Worm (Caenorhabditis elegans): Measurements from ENCODE around the gene C04E6.5.

The C04E6.5 gene

ce11 chrV:5882429-5882828 lies 19.5 kb upstream of the C04E6.5 start:
- TF ChIP-seq tbx-37 (GFP tag; conservative IDR thresholded peaks at IDR 0.05): no peak
- no peak for TF ChIP-seq F13C5.2 (tag; optimal IDR thresholded peaks at IDR 0.05)
- TF ChIP-seq ceh-13 (GFP tag; optimal IDR thresholded peaks at IDR 0.05): no peak
- TF ChIP-seq ceh-36 (tag; optimal IDR thresholded peaks at IDR 0.05): no peak
- no peak for TF ChIP-seq tra-4 (tag; optimal IDR thresholded peaks at IDR 0.05)
- no peak for TF ChIP-seq tbx-11 (GFP tag; IDR thresholded peaks at IDR 0.05)
- no peak for TF ChIP-seq hmg-4 (GFP tag; optimal IDR thresholded peaks at IDR 0.05)
- TF ChIP-seq hmbx-1 (tag; optimal IDR thresholded peaks at IDR 0.05): no peak
- TF ChIP-seq scrt-1 (GFP tag; IDR thresholded peaks at IDR 0.05): no peak
- no peak for TF ChIP-seq ets-7 (tag; optimal IDR thresholded peaks at IDR 0.05)
- no peak for TF ChIP-seq sea-1 (GFP tag; conservative IDR thresholded peaks at IDR 0.05)
- no peak for TF ChIP-seq hnd-1 (tag; optimal IDR thresholded peaks at IDR 0.05)
- no peak for TF ChIP-seq flt-1 (GFP tag; IDR thresholded peaks at IDR 0.05)
- no peak for TF ChIP-seq ama-1 (optimal IDR thresholded peaks at IDR 0.05)
- no peak for TF ChIP-seq B0310.2 (tag; optimal IDR thresholded peaks at IDR 0.05)

ce11 chrV:5883735-5884134 lies 18.2 kb upstream of the C04E6.5 start, which contains the start of gene C04E6.8:
Gene C04E6.8, minus strand, starts transcription at chrV:5883835.
- no peak for TF ChIP-seq ama-1 (optimal IDR thresholded peaks at IDR 0.05)
- TF ChIP-seq tra-4 (tag; optimal IDR thresholded peaks at IDR 0.05): no peak
- no peak for TF ChIP-seq ceh-36 (tag; optimal IDR thresholded peaks at IDR 0.05)
- no peak for TF ChIP-seq F13C5.2 (tag; optimal IDR thresholded peaks at IDR 0.05)

- TF ChIP-seq tbx-11 (GFP tag; IDR thresholded peaks at IDR 0.05): no peak
- TF ChIP-seq B0310.2 (tag; optimal IDR thresholded peaks at IDR 0.05): no peak
- no peak for TF ChIP-seq pes-1 (GFP tag; IDR thresholded peaks at IDR 0.05)
- TF ChIP-seq ama-1 (optimal IDR thresholded peaks at IDR 0.05): no peak
- TF ChIP-seq F13C5.2 (tag; optimal IDR thresholded peaks at IDR 0.05): no peak
- no peak for TF ChIP-seq tra-4 (tag; optimal IDR thresholded peaks at IDR 0.05)
- TF ChIP-seq hnd-1 (tag; optimal IDR thresholded peaks at IDR 0.05): no peak
- TF ChIP-seq hmbx-1 (tag; optimal IDR thresholded peaks at IDR 0.05): no peak
- TF ChIP-seq tbx-37 (GFP tag; conservative IDR thresholded peaks at IDR 0.05): no peak
- no peak for TF ChIP-seq ceh-13 (GFP tag; optimal IDR thresholded peaks at IDR 0.05)
- TF ChIP-seq flt-1 (GFP tag; IDR thresholded peaks at IDR 0.05): no peak
- TF ChIP-seq scrt-1 (GFP tag; IDR thresholded peaks at IDR 0.05): no peak
These were observed 13.1 kb upstream of the C04E6.5 start for ce11 chrV:5888820-5889219.

ce11 chrV:5891204-5891603 lies 10.7 kb upstream of the C04E6.5 start:
- no peak for TF ChIP-seq hmg-4 (GFP tag; optimal IDR thresholded peaks at IDR 0.05)
- no peak for TF ChIP-seq tra-4 (tag; optimal IDR thresholded peaks at IDR 0.05)
- no peak for TF ChIP-seq scrt-1 (GFP tag; IDR thresholded peaks at IDR 0.05)
- no peak for TF ChIP-seq B0310.2 (tag; optimal IDR thresholded peaks at IDR 0.05)
- TF ChIP-seq hnd-1 (tag; optimal IDR thresholded peaks at IDR 0.05): no peak

ce11 chrV:5893015-5893414 lies 8.9 kb upstream of the C04E6.5 start, which contains the start of gene C04E6.7:
Gene C04E6.7, plus strand, starts transcription at chrV:5893315.
- TF ChIP-seq hmg-4 (GFP tag; optimal IDR thresholded peaks at IDR 0.05): no peak
- TF ChIP-seq sea-1 (GFP tag; conservative IDR thresholded peaks at IDR 0.05): no peak
- no peak for TF ChIP-seq F13C5.2 (tag; optimal IDR thresholded peaks at IDR 0.05)

ce11 chrV:5895021-5895420 lies 6.9 kb upstream of the C04E6.5 start, which contains the start of gene grd-9:
Gene grd-9, plus strand, starts transcription at chrV:5895321.
- TF ChIP-seq ceh-36 (tag; optimal IDR thresholded peaks at IDR 0.05) (no peak), sea-1 (GFP tag; conservative IDR thresholded peaks at IDR 0.05) (no peak), hmbx-1 (tag; optimal IDR thresholded peaks at IDR 0.05) (no peak)

- TF ChIP-seq ets-7 (tag; optimal IDR thresholded peaks at IDR 0.05) (no peak), sea-1 (GFP tag; conservative IDR thresholded peaks at IDR 0.05) (no peak), ceh-13 (GFP tag; optimal IDR thresholded peaks at IDR 0.05) (no peak), tbx-11 (GFP tag; IDR thresholded peaks at IDR 0.05) (no peak), F13C5.2 (tag; optimal IDR thresholded peaks at IDR 0.05) (no peak), flt-1 (GFP tag; IDR thresholded peaks at IDR 0.05) (no peak), tbx-37 (GFP tag; conservative IDR thresholded peaks at IDR 0.05) (no peak), hmg-4 (GFP tag; optimal IDR thresholded peaks at IDR 0.05) (no peak), hmbx-1 (tag; optimal IDR thresholded peaks at IDR 0.05) (no peak), tra-4 (tag; optimal IDR thresholded peaks at IDR 0.05) (no peak)
These were observed 2.0 kb upstream of the C04E6.5 start, which contains the start of gene srd-16 for ce11 chrV:5899940-5900339. Gene srd-16, minus strand, starts transcription at chrV:5900040.

- no peak for TF ChIP-seq flt-1 (GFP tag; IDR thresholded peaks at IDR 0.05)
- TF ChIP-seq hmbx-1 (tag; optimal IDR thresholded peaks at IDR 0.05): no peak
- no peak for TF ChIP-seq F13C5.2 (tag; optimal IDR thresholded peaks at IDR 0.05)
- TF ChIP-seq hmg-4 (GFP tag; optimal IDR thresholded peaks at IDR 0.05): no peak
- TF ChIP-seq B0310.2 (tag; optimal IDR thresholded peaks at IDR 0.05): no peak
- no peak for TF ChIP-seq ets-7 (tag; optimal IDR thresholded peaks at IDR 0.05)
- no peak for TF ChIP-seq scrt-1 (GFP tag; IDR thresholded peaks at IDR 0.05)
- TF ChIP-seq ama-1 (optimal IDR thresholded peaks at IDR 0.05): no peak
- TF ChIP-seq sea-1 (GFP tag; conservative IDR thresholded peaks at IDR 0.05): no peak
- TF ChIP-seq pes-1 (GFP tag; IDR thresholded peaks at IDR 0.05): no peak
- TF ChIP-seq tbx-37 (GFP tag; conservative IDR thresholded peaks at IDR 0.05): no peak
- TF ChIP-seq tra-4 (tag; optimal IDR thresholded peaks at IDR 0.05): no peak
- TF ChIP-seq tbx-11 (GFP tag; IDR thresholded peaks at IDR 0.05): no peak
These were observed 4.3 kb downstream of the C04E6.5 start, which contains the start of gene srd-15 for ce11 chrV:5906252-5906651. Gene srd-15, minus strand, starts transcription at chrV:5906352.

- TF ChIP-seq F13C5.2 (tag; optimal IDR thresholded peaks at IDR 0.05): no peak
- TF ChIP-seq pes-1 (GFP tag; IDR thresholded peaks at IDR 0.05): no peak
- no peak for TF ChIP-seq hmg-4 (GFP tag; optimal IDR thresholded peaks at IDR 0.05)
- no peak for TF ChIP-seq tra-4 (tag; optimal IDR thresholded peaks at IDR 0.05)
- no peak for TF ChIP-seq scrt-1 (GFP tag; IDR thresholded peaks at IDR 0.05)
- no peak for TF ChIP-seq tbx-37 (GFP tag; conservative IDR thresholded peaks at IDR 0.05)
- no peak for TF ChIP-seq hnd-1 (tag; optimal IDR thresholded peaks at IDR 0.05)
- TF ChIP-seq aly-1 (tag; optimal IDR thresholded peaks at IDR 0.05): no peak
- TF ChIP-seq ceh-36 (tag; optimal IDR thresholded peaks at IDR 0.05): no peak
- no peak for TF ChIP-seq flt-1 (GFP tag; IDR thresholded peaks at IDR 0.05)
- TF ChIP-seq hmbx-1 (tag; optimal IDR thresholded peaks at IDR 0.05): no peak
- TF ChIP-seq B0310.2 (tag; optimal IDR thresholded peaks at IDR 0.05): no peak
These were observed 5.2 kb downstream of the C04E6.5 start, which contains the start of gene C04E6.4 for ce11 chrV:5907090-5907489. Gene C04E6.4, plus strand, starts transcription at chrV:5907390.

Measured in whole organism, early embryonic.